1 fruit fly cellular context compared by ENCODE assay signal in the genomic region with DNA sequence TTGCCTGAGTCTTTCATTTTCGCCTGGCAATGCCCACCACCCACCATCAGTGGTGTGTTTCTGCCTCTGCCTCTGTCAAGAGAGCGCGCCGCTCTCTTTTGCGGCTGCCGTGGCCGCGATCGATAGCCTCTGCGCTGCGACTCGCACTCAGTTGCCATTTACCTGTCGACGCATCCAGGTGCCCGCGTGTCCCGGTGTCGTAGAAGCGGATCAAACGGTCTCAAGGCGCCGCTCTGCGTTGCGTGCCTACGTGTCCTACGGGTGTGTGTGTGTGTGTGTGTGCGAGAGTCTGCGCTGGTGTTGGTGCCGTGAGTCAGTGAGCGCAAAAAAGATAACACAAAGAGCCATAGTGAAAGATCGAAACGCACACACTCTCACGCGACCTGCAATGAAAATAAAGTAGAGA.
TF ChIP-seq lines count a peak whose summit lies in the region.

A gene (plus strand): TSS at position 148 of the 406 bp plus-strand sequence.

TF ChIP-seq in whole organism, embryonic, 481 proteins besides CTCF, POLR2A, EP300 and RAD21 (continued from another document and continues in another):
- TF ChIP-seq mam (GFP tag; optimal IDR thresholded peaks at IDR 0.05; lab: Kevin White, UChicago) (no peak), CG2129 (GFP tag; IDR thresholded peaks at IDR 0.05; lab: Robert Waterston, UW; ENCODE audit: partially characterized antibody) (no peak), CG11696 (GFP tag; IDR thresholded peaks at IDR 0.05; lab: Robert Waterston, UW) (no peak), sisA (GFP tag; IDR thresholded peaks at IDR 0.05; lab: Robert Waterston, UW) (no peak), CG12391 (tag; optimal IDR thresholded peaks at IDR 0.05; lab: Kevin White, UChicago) (no peak), CG13775 (GFP tag; optimal IDR thresholded peaks at IDR 0.05; lab: Kevin White, UChicago) (no peak), CG12299 (tag; optimal IDR thresholded peaks at IDR 0.05; lab: Kevin White, UChicago) (no peak), Pdp1 (GFP tag; optimal IDR thresholded peaks at IDR 0.05; lab: Kevin White, UChicago) (no peak), CG2116 (GFP tag; optimal IDR thresholded peaks at IDR 0.05; lab: Kevin White, UChicago) (no peak), CG3726 (GFP tag; IDR thresholded peaks at IDR 0.05; lab: Robert Waterston, UW) (no peak), sim (GFP tag; IDR thresholded peaks at IDR 0.05; lab: Robert Waterston, UW) (no peak), CG9797 (GFP tag; optimal IDR thresholded peaks at IDR 0.05; lab: Kevin White, UChicago) (no peak), vvl (GFP tag; IDR thresholded peaks at IDR 0.05; lab: Robert Waterston, UW) (peak; percentile 61), Sry-δ (GFP tag; optimal IDR thresholded peaks at IDR 0.05; lab: Kevin White, UChicago) (no peak), hbn (GFP tag; IDR thresholded peaks at IDR 0.05; lab: Robert Waterston, UW; ENCODE audit: partially characterized antibody) (no peak; the same call in 1 of the 2 replicates), Spps (tag; optimal IDR thresholded peaks at IDR 0.05; lab: Kevin White, UChicago) (no peak), Hr39 (optimal IDR thresholded peaks at IDR 0.05; lab: Kevin White, UChicago) (no peak), CG8924 (tag; optimal IDR thresholded peaks at IDR 0.05; lab: Kevin White, UChicago) (peak; percentile 35), HLH4C (GFP tag; IDR thresholded peaks at IDR 0.05; lab: Robert Waterston, UW; ENCODE audit: partially characterized antibody) (no peak), nom (GFP tag; optimal IDR thresholded peaks at IDR 0.05; lab: Kevin White, UChicago) (no peak), Hmx (GFP tag; optimal IDR thresholded peaks at IDR 0.05; lab: Kevin White, UChicago) (no peak), CG1529 (GFP tag; optimal IDR thresholded peaks at IDR 0.05; lab: Kevin White, UChicago) (no peak), CG15601 (tag; optimal IDR thresholded peaks at IDR 0.05; lab: Kevin White, UChicago) (no peak), slou (GFP tag; optimal IDR thresholded peaks at IDR 0.05; lab: Kevin White, UChicago) (no peak), dpn (GFP tag; optimal IDR thresholded peaks at IDR 0.05; lab: Kevin White, UChicago) (peak in 1 of 2 experiments; percentile 3), az2 (GFP tag; optimal IDR thresholded peaks at IDR 0.05; lab: Kevin White, UChicago) (no peak), ewg (GFP tag; optimal IDR thresholded peaks at IDR 0.05; lab: Kevin White, UChicago) (no peak), CG9437 (GFP tag; optimal IDR thresholded peaks at IDR 0.05; lab: Kevin White, UChicago) (no peak), nau (GFP tag; optimal IDR thresholded peaks at IDR 0.05; lab: Kevin White, UChicago) (no peak), her (GFP tag; optimal IDR thresholded peaks at IDR 0.05; lab: Kevin White, UChicago) (no peak), CG15073 (GFP tag; optimal IDR thresholded peaks at IDR 0.05; lab: Kevin White, UChicago) (no peak), CG10543 (GFP tag; optimal IDR thresholded peaks at IDR 0.05; lab: Kevin White, UChicago) (no peak), CG4730 (GFP tag; IDR thresholded peaks at IDR 0.05; lab: Robert Waterston, UW) (no peak), Doc3 (GFP tag; IDR thresholded peaks at IDR 0.05; lab: Robert Waterston, UW; ENCODE audit: partially characterized antibody) (no peak), CG10565 (GFP tag; optimal IDR thresholded peaks at IDR 0.05; lab: Kevin White, UChicago) (no peak), Dek (tag; optimal IDR thresholded peaks at IDR 0.05; lab: Kevin White, UChicago) (no peak), CG11695 (GFP tag; IDR thresholded peaks at IDR 0.05; lab: Robert Waterston, UW) (0 out of 3 replicates have a peak, but pooled peaks have one; percentile 34), fd3F (GFP tag; optimal IDR thresholded peaks at IDR 0.05; lab: Kevin White, UChicago) (no peak), nmo (GFP tag; optimal IDR thresholded peaks at IDR 0.05; lab: Kevin White, UChicago) (peak; percentile 13), CG43689 (GFP tag; IDR thresholded peaks at IDR 0.05; lab: Robert Waterston, UW) (no peak), zfh2 (GFP tag; optimal IDR thresholded peaks at IDR 0.05; lab: Kevin White, UChicago) (no peak), CG7556 (GFP tag; optimal IDR thresholded peaks at IDR 0.05; lab: Kevin White, UChicago) (no peak), CG8478 (optimal IDR thresholded peaks at IDR 0.05; lab: Kevin White, UChicago) (peak; percentile 87), CG17186 (GFP tag; optimal IDR thresholded peaks at IDR 0.05; lab: Kevin White, UChicago) (no peak), hkb (optimal IDR thresholded peaks at IDR 0.05; lab: Kevin White, UChicago) (no peak), hkb (GFP tag; IDR thresholded peaks at IDR 0.05; lab: Robert Waterston, UW) (no peak), CG16863 (GFP tag; optimal IDR thresholded peaks at IDR 0.05; lab: Kevin White, UChicago) (no peak), CG13894 (tag; optimal IDR thresholded peaks at IDR 0.05; lab: Kevin White, UChicago) (no peak), CG10267 (tag; optimal IDR thresholded peaks at IDR 0.05; lab: Kevin White, UChicago) (no peak), CG4360 (GFP tag; IDR thresholded peaks at IDR 0.05; lab: Robert Waterston, UW) (peak; percentile 30; the same call in 1 of the 2 replicates), Side (GFP tag; optimal IDR thresholded peaks at IDR 0.05; lab: Kevin White, UChicago) (peak; percentile 60), Drgx (GFP tag; IDR thresholded peaks at IDR 0.05; lab: Robert Waterston, UW) (peak; percentile 23; the same call in 1 of the 2 replicates), al (GFP tag; IDR thresholded peaks at IDR 0.05; lab: Robert Waterston, UW) (no peak), sob (GFP tag; IDR thresholded peaks at IDR 0.05; lab: Robert Waterston, UW) (0 out of 2 replicates have a peak, but pooled peaks have one; percentile 6), fd64A (GFP tag; optimal IDR thresholded peaks at IDR 0.05; lab: Kevin White, UChicago) (no peak), CG13424 (tag; optimal IDR thresholded peaks at IDR 0.05; lab: Kevin White, UChicago) (no peak), CG1603 (tag; optimal IDR thresholded peaks at IDR 0.05; lab: Kevin White, UChicago) (peak; percentile 3), crp (GFP tag; optimal IDR thresholded peaks at IDR 0.05; lab: Kevin White, UChicago) (no peak), bigmax (GFP tag; optimal IDR thresholded peaks at IDR 0.05; lab: Kevin White, UChicago) (no peak), NfI (GFP tag; optimal IDR thresholded peaks at IDR 0.05; lab: Kevin White, UChicago) (no peak), CG12744 (GFP tag; optimal IDR thresholded peaks at IDR 0.05; lab: Kevin White, UChicago) (no peak), pita (GFP tag; optimal IDR thresholded peaks at IDR 0.05; lab: Kevin White, UChicago) (no peak), exex (tag; optimal IDR thresholded peaks at IDR 0.05; lab: Kevin White, UChicago) (no peak), unc-4 (GFP tag; IDR thresholded peaks at IDR 0.05; lab: Robert Waterston, UW; ENCODE audit: partially characterized antibody) (peak; percentile 26; the same call in 1 of the 2 replicates), Ets97D (GFP tag; optimal IDR thresholded peaks at IDR 0.05; lab: Kevin White, UChicago) (no peak), Ssrp (tag; optimal IDR thresholded peaks at IDR 0.05; lab: Kevin White, UChicago) (no peak), gcm2 (GFP tag; optimal IDR thresholded peaks at IDR 0.05; lab: Kevin White, UChicago) (no peak), NK7.1 (GFP tag; optimal IDR thresholded peaks at IDR 0.05; lab: Kevin White, UChicago) (no peak), Gsc (GFP tag; IDR thresholded peaks at IDR 0.05; lab: Robert Waterston, UW) (no peak), CG1832 (GFP tag; optimal IDR thresholded peaks at IDR 0.05; lab: Kevin White, UChicago) (no peak), CG31365 (tag; optimal IDR thresholded peaks at IDR 0.05; lab: Kevin White, UChicago) (no peak), Sox102F (GFP tag; optimal IDR thresholded peaks at IDR 0.05; lab: Kevin White, UChicago) (no peak), CG11093 (GFP tag; IDR thresholded peaks at IDR 0.05; lab: Robert Waterston, UW) (no peak), caup (GFP tag; optimal IDR thresholded peaks at IDR 0.05; lab: Kevin White, UChicago; ENCODE audit: severe bottlenecking) (no peak), CG4282 (GFP tag; optimal IDR thresholded peaks at IDR 0.05; lab: Kevin White, UChicago) (no peak), pfk (GFP tag; optimal IDR thresholded peaks at IDR 0.05; lab: Kevin White, UChicago) (no peak), BtbVII (GFP tag; optimal IDR thresholded peaks at IDR 0.05; lab: Kevin White, UChicago) (no peak), CG9215 (GFP tag; IDR thresholded peaks at IDR 0.05; lab: Robert Waterston, UW) (peak; percentile 62), Bteb2 (GFP tag; optimal IDR thresholded peaks at IDR 0.05; lab: Kevin White, UChicago) (no peak), CG13624 (GFP tag; optimal IDR thresholded peaks at IDR 0.05; lab: Kevin White, UChicago) (no peak), crol (GFP tag; IDR thresholded peaks at IDR 0.05; lab: Robert Waterston, UW) (peak; percentile 54; the same call in 1 of the 2 replicates), row (GFP tag; IDR thresholded peaks at IDR 0.05; lab: Robert Waterston, UW) (no peak; the same call in 2 of the 3 replicates), CG2678 (tag; optimal IDR thresholded peaks at IDR 0.05; lab: Kevin White, UChicago) (no peak), Optix (GFP tag; IDR thresholded peaks at IDR 0.05; lab: Robert Waterston, UW) (no peak), CG6654 (GFP tag; optimal IDR thresholded peaks at IDR 0.05; lab: Kevin White, UChicago) (no peak), cato (GFP tag; optimal IDR thresholded peaks at IDR 0.05; lab: Kevin White, UChicago; ENCODE audit: borderline replicate concordance) (no peak), CG3995 (GFP tag; optimal IDR thresholded peaks at IDR 0.05; lab: Kevin White, UChicago) (no peak), Trl (optimal IDR thresholded peaks at IDR 0.05; lab: Kevin White, UChicago) (peak; percentile 43 to 78), Trl (GFP tag; optimal IDR thresholded peaks at IDR 0.05; lab: Kevin White, UChicago) (peak; percentile 26), CG17361 (GFP tag; IDR thresholded peaks at IDR 0.05; lab: Robert Waterston, UW) (no peak), ken (GFP tag; IDR thresholded peaks at IDR 0.05; lab: Robert Waterston, UW) (no peak), tna (GFP tag; IDR thresholded peaks at IDR 0.05; lab: Robert Waterston, UW; ENCODE audit: partially characterized antibody) (no peak), CG17612 (GFP tag; IDR thresholded peaks at IDR 0.05; lab: Robert Waterston, UW) (0 out of 2 replicates have a peak, but pooled peaks have one; percentile 15), sc (optimal IDR thresholded peaks at IDR 0.05; lab: Kevin White, UChicago) (no peak), sc (GFP tag; optimal IDR thresholded peaks at IDR 0.05; lab: Kevin White, UChicago) (no peak), CG10209 (GFP tag; optimal IDR thresholded peaks at IDR 0.05; lab: Kevin White, UChicago) (no peak), CG31224 (GFP tag; IDR thresholded peaks at IDR 0.05; lab: Robert Waterston, UW) (no peak), wdn (GFP tag; IDR thresholded peaks at IDR 0.05; lab: Robert Waterston, UW) (no peak), MBD-R2 (GFP tag; IDR thresholded peaks at IDR 0.05; lab: Robert Waterston, UW) (no peak), CG7786 (GFP tag; optimal IDR thresholded peaks at IDR 0.05; lab: Kevin White, UChicago) (no peak), bbx (GFP tag; IDR thresholded peaks at IDR 0.05; lab: Robert Waterston, UW; ENCODE audit: partially characterized antibody) (peak; percentile 51), en (GFP tag; optimal IDR thresholded peaks at IDR 0.05; lab: Kevin White, UChicago) (no peak), pzg (GFP tag; optimal IDR thresholded peaks at IDR 0.05; lab: Kevin White, UChicago) (no peak), CG30431 (GFP tag; optimal IDR thresholded peaks at IDR 0.05; lab: Kevin White, UChicago) (no peak), Nf-YC (tag; optimal IDR thresholded peaks at IDR 0.05; lab: Kevin White, UChicago) (no peak), esg (GFP tag; conservative IDR thresholded peaks at IDR 0.05; lab: Robert Waterston, UW) (no peak), zen2 (GFP tag; IDR thresholded peaks at IDR 0.05; lab: Robert Waterston, UW; ENCODE audit: partially characterized antibody) (0 out of 3 replicates have a peak, but pooled peaks have one; percentile 37), CG3407 (GFP tag; optimal IDR thresholded peaks at IDR 0.05; lab: Kevin White, UChicago) (no peak), vfl (GFP tag; optimal IDR thresholded peaks at IDR 0.05; lab: Kevin White, UChicago) (no peak), Poxn (GFP tag; IDR thresholded peaks at IDR 0.05; lab: Robert Waterston, UW) (no peak), gro (GFP tag; optimal IDR thresholded peaks at IDR 0.05; lab: Kevin White, UChicago) (no peak), Dip3 (GFP tag; optimal IDR thresholded peaks at IDR 0.05; lab: Kevin White, UChicago) (no peak), jing (GFP tag; optimal IDR thresholded peaks at IDR 0.05; lab: Kevin White, UChicago) (no peak), Fer2 (tag; optimal IDR thresholded peaks at IDR 0.05; lab: Kevin White, UChicago) (no peak), D19B (GFP tag; optimal IDR thresholded peaks at IDR 0.05; lab: Kevin White, UChicago) (no peak), CG5953 (GFP tag; IDR thresholded peaks at IDR 0.05; lab: Robert Waterston, UW) (no peak), ara (GFP tag; IDR thresholded peaks at IDR 0.05; lab: Robert Waterston, UW) (peak; percentile 29; the same call in 1 of the 2 replicates), pb (GFP tag; optimal IDR thresholded peaks at IDR 0.05; lab: Kevin White, UChicago) (peak; percentile 17), CG15269 (tag; optimal IDR thresholded peaks at IDR 0.05; lab: Kevin White, UChicago) (no peak), hb (GFP tag; IDR thresholded peaks at IDR 0.05; lab: Robert Waterston, UW; ENCODE audit: partially characterized antibody) (no peak), schlank (tag; optimal IDR thresholded peaks at IDR 0.05; lab: Kevin White, UChicago) (no peak), run (tag; optimal IDR thresholded peaks at IDR 0.05; lab: Kevin White, UChicago) (no peak), cg (GFP tag; optimal IDR thresholded peaks at IDR 0.05; lab: Kevin White, UChicago) (peak; percentile 96), lilli (GFP tag; optimal IDR thresholded peaks at IDR 0.05; lab: Kevin White, UChicago) (no peak), CG34422 (GFP tag; IDR thresholded peaks at IDR 0.05; lab: Robert Waterston, UW) (0 out of 3 replicates have a peak, but pooled peaks have one; percentile 32), B-H1 (GFP tag; IDR thresholded peaks at IDR 0.05; lab: Robert Waterston, UW) (no peak), da (GFP tag; optimal IDR thresholded peaks at IDR 0.05; lab: Kevin White, UChicago) (no peak), Xbp1 (GFP tag; optimal IDR thresholded peaks at IDR 0.05; lab: Kevin White, UChicago) (peak; percentile 49), CG18011 (GFP tag; optimal IDR thresholded peaks at IDR 0.05; lab: Kevin White, UChicago) (no peak), corto (GFP tag; optimal IDR thresholded peaks at IDR 0.05; lab: Kevin White, UChicago) (no peak)
